Worm (Caenorhabditis elegans): ENCODE measurements around the gene F35F10.5.

F35F10.5 gene

ce11 chrV:3288134-3288533 is 3.4 kb downstream of the F35F10.5 start:
- no peak for TF ChIP-seq tbx-37 (GFP tag; conservative IDR thresholded peaks at IDR 0.05)
- no peak for TF ChIP-seq hmg-4 (GFP tag; optimal IDR thresholded peaks at IDR 0.05)
- TF ChIP-seq B0310.2 (tag; optimal IDR thresholded peaks at IDR 0.05) = no peak
- TF ChIP-seq aly-1 (tag; optimal IDR thresholded peaks at IDR 0.05) = no peak
- no peak for TF ChIP-seq hmbx-1 (tag; optimal IDR thresholded peaks at IDR 0.05)
- TF ChIP-seq tbx-11 (GFP tag; IDR thresholded peaks at IDR 0.05) = no peak
- TF ChIP-seq ceh-36 (tag; optimal IDR thresholded peaks at IDR 0.05) = no peak
- no peak for TF ChIP-seq flt-1 (GFP tag; IDR thresholded peaks at IDR 0.05)

- no peak for TF ChIP-seq tra-4 (tag; optimal IDR thresholded peaks at IDR 0.05)
- no peak for TF ChIP-seq ceh-36 (tag; optimal IDR thresholded peaks at IDR 0.05)
These were observed 4.5 kb downstream of the F35F10.5 start, which contains the start of gene F35F10.6 for ce11 chrV:3289267-3289666. Gene F35F10.6, minus strand, starts transcription at chrV:3289367.

ce11 chrV:3295368-3295767 is 10.6 kb downstream of the F35F10.5 start:
- TF ChIP-seq pes-1 (GFP tag; IDR thresholded peaks at IDR 0.05) (no peak), ceh-13 (GFP tag; optimal IDR thresholded peaks at IDR 0.05) (no peak), tra-4 (tag; optimal IDR thresholded peaks at IDR 0.05) (no peak), tbx-11 (GFP tag; IDR thresholded peaks at IDR 0.05) (no peak), tbx-37 (GFP tag; conservative IDR thresholded peaks at IDR 0.05) (no peak), ceh-36 (tag; optimal IDR thresholded peaks at IDR 0.05) (no peak), scrt-1 (GFP tag; IDR thresholded peaks at IDR 0.05) (no peak)

ce11 chrV:3297764-3298163 is 13.0 kb downstream of the F35F10.5 start, which contains the start of gene srx-122:
Gene srx-122, minus strand, starts transcription at chrV:3297864.
- TF ChIP-seq F13C5.2 (tag; optimal IDR thresholded peaks at IDR 0.05) = no peak
- TF ChIP-seq pes-1 (GFP tag; IDR thresholded peaks at IDR 0.05) = no peak
- no peak for TF ChIP-seq ets-7 (tag; optimal IDR thresholded peaks at IDR 0.05)
- no peak for TF ChIP-seq tra-4 (tag; optimal IDR thresholded peaks at IDR 0.05)
- no peak for TF ChIP-seq flt-1 (GFP tag; IDR thresholded peaks at IDR 0.05)
- no peak for TF ChIP-seq ama-1 (optimal IDR thresholded peaks at IDR 0.05)
- TF ChIP-seq hmbx-1 (tag; optimal IDR thresholded peaks at IDR 0.05) = no peak
- no peak for TF ChIP-seq ceh-13 (GFP tag; optimal IDR thresholded peaks at IDR 0.05)
- TF ChIP-seq tbx-37 (GFP tag; conservative IDR thresholded peaks at IDR 0.05) = no peak
- no peak for TF ChIP-seq tbx-11 (GFP tag; IDR thresholded peaks at IDR 0.05)
- TF ChIP-seq hmg-4 (GFP tag; optimal IDR thresholded peaks at IDR 0.05) = no peak
- TF ChIP-seq hnd-1 (tag; optimal IDR thresholded peaks at IDR 0.05) = no peak
- no peak for TF ChIP-seq sea-1 (GFP tag; conservative IDR thresholded peaks at IDR 0.05)
- TF ChIP-seq ceh-36 (tag; optimal IDR thresholded peaks at IDR 0.05) = no peak
- TF ChIP-seq B0310.2 (tag; optimal IDR thresholded peaks at IDR 0.05) = no peak
- no peak for TF ChIP-seq scrt-1 (GFP tag; IDR thresholded peaks at IDR 0.05)
- no peak for TF ChIP-seq aly-1 (tag; optimal IDR thresholded peaks at IDR 0.05)

ce11 chrV:3299437-3299836 is 14.7 kb downstream of the F35F10.5 start:
- no peak for TF ChIP-seq ets-7 (tag; optimal IDR thresholded peaks at IDR 0.05)
- TF ChIP-seq B0310.2 (tag; optimal IDR thresholded peaks at IDR 0.05) = no peak
- no peak for TF ChIP-seq F13C5.2 (tag; optimal IDR thresholded peaks at IDR 0.05)

ce11 chrV:3301898-3302297 is 17.2 kb downstream of the F35F10.5 start, which contains the start of gene srbc-1:
Gene srbc-1, minus strand, starts transcription at chrV:3301998.
- no peak for TF ChIP-seq hmg-4 (GFP tag; optimal IDR thresholded peaks at IDR 0.05)
- TF ChIP-seq pes-1 (GFP tag; IDR thresholded peaks at IDR 0.05) = no peak
- TF ChIP-seq hmbx-1 (tag; optimal IDR thresholded peaks at IDR 0.05) = no peak
- no peak for TF ChIP-seq ceh-36 (tag; optimal IDR thresholded peaks at IDR 0.05)
- TF ChIP-seq flt-1 (GFP tag; IDR thresholded peaks at IDR 0.05) = no peak
- TF ChIP-seq aly-1 (tag; optimal IDR thresholded peaks at IDR 0.05) = no peak
- no peak for TF ChIP-seq ceh-13 (GFP tag; optimal IDR thresholded peaks at IDR 0.05)
- no peak for TF ChIP-seq tra-4 (tag; optimal IDR thresholded peaks at IDR 0.05)

ce11 chrV:3308169-3308568 is 23.4 kb downstream of the F35F10.5 start, which contains the start of gene srbc-3:
Gene srbc-3, plus strand, starts transcription at chrV:3308469.
- TF ChIP-seq ceh-13 (GFP tag; optimal IDR thresholded peaks at IDR 0.05) = no peak
- TF ChIP-seq tra-4 (tag; optimal IDR thresholded peaks at IDR 0.05) = no peak
- no peak for TF ChIP-seq flt-1 (GFP tag; IDR thresholded peaks at IDR 0.05)
- TF ChIP-seq ceh-36 (tag; optimal IDR thresholded peaks at IDR 0.05) = no peak
- no peak for TF ChIP-seq hmbx-1 (tag; optimal IDR thresholded peaks at IDR 0.05)
- no peak for TF ChIP-seq pes-1 (GFP tag; IDR thresholded peaks at IDR 0.05)
- TF ChIP-seq B0310.2 (tag; optimal IDR thresholded peaks at IDR 0.05) = no peak
- no peak for TF ChIP-seq ets-7 (tag; optimal IDR thresholded peaks at IDR 0.05)
- TF ChIP-seq tbx-11 (GFP tag; IDR thresholded peaks at IDR 0.05) = no peak
- no peak for TF ChIP-seq ama-1 (optimal IDR thresholded peaks at IDR 0.05)
- no peak for TF ChIP-seq sea-1 (GFP tag; conservative IDR thresholded peaks at IDR 0.05)
- no peak for TF ChIP-seq F13C5.2 (tag; optimal IDR thresholded peaks at IDR 0.05)
- TF ChIP-seq scrt-1 (GFP tag; IDR thresholded peaks at IDR 0.05) = no peak
- TF ChIP-seq tbx-37 (GFP tag; conservative IDR thresholded peaks at IDR 0.05) = no peak
- no peak for TF ChIP-seq hnd-1 (tag; optimal IDR thresholded peaks at IDR 0.05)
- TF ChIP-seq hmg-4 (GFP tag; optimal IDR thresholded peaks at IDR 0.05) = no peak
- TF ChIP-seq aly-1 (tag; optimal IDR thresholded peaks at IDR 0.05) = no peak

ce11 chrV:3312067-3312666 is 27.4 kb downstream of the F35F10.5 start, which contains the start of gene arrd-18:
Gene arrd-18, minus strand, starts transcription at chrV:3312117.
- TF ChIP-seq aly-1 (tag; optimal IDR thresholded peaks at IDR 0.05) = no peak
- TF ChIP-seq flt-1 (GFP tag; IDR thresholded peaks at IDR 0.05) = no peak
- TF ChIP-seq pes-1 (GFP tag; IDR thresholded peaks at IDR 0.05) = no peak
- TF ChIP-seq ceh-36 (tag; optimal IDR thresholded peaks at IDR 0.05) = no peak
- TF ChIP-seq F13C5.2 (tag; optimal IDR thresholded peaks at IDR 0.05) = no peak
- TF ChIP-seq hmg-4 (GFP tag; optimal IDR thresholded peaks at IDR 0.05) = no peak
- no peak for TF ChIP-seq hnd-1 (tag; optimal IDR thresholded peaks at IDR 0.05)
- TF ChIP-seq hmbx-1 (tag; optimal IDR thresholded peaks at IDR 0.05) = no peak
- TF ChIP-seq tra-4 (tag; optimal IDR thresholded peaks at IDR 0.05) = no peak
- no peak for TF ChIP-seq tbx-11 (GFP tag; IDR thresholded peaks at IDR 0.05)
- no peak for TF ChIP-seq scrt-1 (GFP tag; IDR thresholded peaks at IDR 0.05)
- no peak for TF ChIP-seq ama-1 (optimal IDR thresholded peaks at IDR 0.05)
